Fruit fly (Drosophila melanogaster) whole organism, embryonic: ENCODE data around the gene tbrd-1.

ENCODE experiments used
- B-H2 ChIP-seq: fragments of 200-800 bp; sonication (Bioruptor generic); optimal IDR thresholded peaks from 2 replicates; lab custom pipeline; 2018; ENCODE audit warnings: missing biosample characterization, mild to moderate bottlenecking, missing genetic modification characterization
- CG10979 ChIP-seq: fragments of 200-800 bp; sonication (Bioruptor generic); optimal IDR thresholded peaks from 2 replicates; lab custom pipeline; 2018; ENCODE audit warnings: missing biosample characterization, mild to moderate bottlenecking, missing genetic modification characterization, moderate library complexity
- CG11398 ChIP-seq: fragments of 200-800 bp; sonication (Bioruptor generic); optimal IDR thresholded peaks from 2 replicates; lab custom pipeline; 2016; ENCODE audit warnings: missing biosample characterization, missing genetic modification characterization
- CG11723 ChIP-seq: fragments of 200-800 bp; sonication (Bioruptor generic); optimal IDR thresholded peaks from 2 replicates; lab custom pipeline; 2017; ENCODE audit warnings: missing biosample characterization, mild to moderate bottlenecking, missing genetic modification characterization
- CG12942 ChIP-seq: fragments of 200-800 bp; sonication (Bioruptor generic); optimal IDR thresholded peaks from 3 replicates; lab custom pipeline; 2016; ENCODE audit warnings: missing biosample characterization, missing genetic modification characterization
- CG13894 ChIP-seq: fragments of 200-800 bp; sonication (Bioruptor generic); optimal IDR thresholded peaks from 3 replicates; lab custom pipeline; 2018; ENCODE audit warnings: missing biosample characterization, mild to moderate bottlenecking, missing genetic modification characterization, moderate library complexity
- CG14441 ChIP-seq: fragments of 200-800 bp; sonication (Bioruptor generic); IDR thresholded peaks from 2 replicates; pipeline ENCODE4 v1.3.6; 2022; ENCODE audit warnings: missing biosample characterization, missing genetic modification characterization
- CG14860 ChIP-seq: fragments of 200-800 bp; sonication (Bioruptor generic); IDR thresholded peaks from 3 replicates; pipeline ENCODE4 v1.3.6; 2022; ENCODE audit warnings: missing biosample characterization, missing genetic modification characterization; ENCODE audit not compliant: partially characterized antibody
- CG14965 ChIP-seq: fragments of 200-800 bp; sonication (Bioruptor generic); optimal IDR thresholded peaks from 2 replicates; lab custom pipeline; 2016; ENCODE audit warnings: missing biosample characterization, missing genetic modification characterization, borderline replicate concordance
- CG1603 ChIP-seq: fragments of 200-800 bp; sonication (Bioruptor generic); optimal IDR thresholded peaks from 2 replicates; lab custom pipeline; 2019; ENCODE audit warnings: missing biosample characterization, mild to moderate bottlenecking, missing genetic modification characterization, moderate library complexity
- CG1647 ChIP-seq: fragments of 200-800 bp; sonication (Bioruptor generic); optimal IDR thresholded peaks from 3 replicates; lab custom pipeline; 2016; ENCODE audit warnings: missing biosample characterization, missing genetic modification characterization
- CG16863 ChIP-seq: fragments of 200-800 bp; sonication (Bioruptor generic); optimal IDR thresholded peaks from 3 replicates; lab custom pipeline; 2016; ENCODE audit warnings: missing biosample characterization, missing genetic modification characterization
- CG17802 ChIP-seq: fragments of 200-800 bp; sonication (Bioruptor generic); optimal IDR thresholded peaks from 2 replicates; lab custom pipeline; 2018; ENCODE audit warnings: missing biosample characterization, mild to moderate bottlenecking, missing genetic modification characterization, moderate library complexity
- CG18476 ChIP-seq: fragments of 200-800 bp; sonication (Bioruptor generic); optimal IDR thresholded peaks from 2 replicates; lab custom pipeline; 2016; ENCODE audit warnings: missing biosample characterization, mild to moderate bottlenecking, missing genetic modification characterization
- CG34376 ChIP-seq: fragments of 200-800 bp; sonication (Bioruptor generic); optimal IDR thresholded peaks from 2 replicates; lab custom pipeline; 2018; ENCODE audit warnings: missing biosample characterization, mild to moderate bottlenecking, missing genetic modification characterization
- CG3995 ChIP-seq: fragments of 200-800 bp; sonication (Bioruptor generic); optimal IDR thresholded peaks from 3 replicates; lab custom pipeline; 2016; ENCODE audit warnings: missing biosample characterization, missing genetic modification characterization
- CG6272 ChIP-seq: fragments of 200-800 bp; sonication (Bioruptor generic); IDR thresholded peaks from 2 replicates; pipeline ENCODE4 v1.3.6; 2022; ENCODE audit warnings: missing biosample characterization, missing genetic modification characterization
- CG6689 ChIP-seq: fragments of 200-800 bp; sonication (Bioruptor generic); IDR thresholded peaks from 2 replicates; pipeline ENCODE4 v1.3.6; 2022; ENCODE audit warnings: missing biosample characterization, missing genetic modification characterization
- CG8359 ChIP-seq: fragments of 200-800 bp; sonication (Bioruptor generic); optimal IDR thresholded peaks from 2 replicates; lab custom pipeline; 2017; ENCODE audit warnings: missing biosample characterization, mild to moderate bottlenecking, missing genetic modification characterization, borderline replicate concordance
- Deaf1 ChIP-seq: fragments of 200-800 bp; optimal IDR thresholded peaks from 3 replicates; lab custom pipeline; 2019; ENCODE audit warnings: missing biosample characterization, mild to moderate bottlenecking, missing genetic modification characterization, moderate library complexity
- Eip74EF ChIP-seq, 2 experiments: fragments of 200-800 bp in 1 of 2; fragments of >200 bp in 1 of 2; sonication (Bioruptor generic) in 1 of 2; optimal IDR thresholded peaks; 2 replicates each; lab custom pipeline; 2017 to 2019; ENCODE audit warnings: missing biosample characterization in 2 of 2, missing genetic modification characterization in 2 of 2, mild to moderate bottlenecking in 1 of 2, moderate library complexity in 1 of 2
- Gug ChIP-seq: fragments of 200-800 bp; sonication (Bioruptor generic); IDR thresholded peaks from 4 replicates; pipeline ENCODE4 v1.3.6; 2022; ENCODE audit warnings: missing biosample characterization, missing genetic modification characterization
- HLH4C ChIP-seq: fragments of 200-800 bp; sonication (Bioruptor generic); IDR thresholded peaks from 3 replicates; pipeline ENCODE4 v1.3.6; 2022; ENCODE audit warnings: missing biosample characterization, missing genetic modification characterization; ENCODE audit not compliant: partially characterized antibody
- HLHmδ ChIP-seq: fragments of 200-800 bp; sonication (Bioruptor generic); optimal IDR thresholded peaks from 2 replicates; lab custom pipeline; 2018; ENCODE audit warnings: missing biosample characterization, mild to moderate bottlenecking, missing genetic modification characterization, moderate library complexity
- Lhr ChIP-seq: fragments of 200-800 bp; sonication (Bioruptor generic); optimal IDR thresholded peaks from 3 replicates; lab custom pipeline; 2017; ENCODE audit warnings: mild to moderate bottlenecking, missing biosample characterization, missing genetic modification reagents, missing genetic modification characterization
- Myb ChIP-seq: fragments of 200-800 bp; sonication (Bioruptor generic); optimal IDR thresholded peaks from 2 replicates; lab custom pipeline; 2016; ENCODE audit warnings: missing biosample characterization, missing genetic modification characterization
- NFAT ChIP-seq: fragments of 200-800 bp; sonication (Bioruptor generic); IDR thresholded peaks from 2 replicates; pipeline ENCODE4 v1.3.6; 2022; ENCODE audit warnings: missing biosample characterization, missing genetic modification characterization
- NfI ChIP-seq: fragments of 200-800 bp; sonication (Bioruptor generic); optimal IDR thresholded peaks from 3 replicates; lab custom pipeline; 2018; ENCODE audit warnings: missing biosample characterization, mild to moderate bottlenecking, missing genetic modification characterization, moderate library complexity
- Scr ChIP-seq: fragments of 200-800 bp; sonication (Bioruptor generic); IDR thresholded peaks from 2 replicates; pipeline ENCODE4 v1.3.6; 2022; ENCODE audit warnings: missing biosample characterization, missing genetic modification characterization; ENCODE audit not compliant: partially characterized antibody
- Six4 ChIP-seq: fragments of 200-800 bp; sonication (Bioruptor generic); optimal IDR thresholded peaks from 2 replicates; lab custom pipeline; 2016; ENCODE audit warnings: missing biosample characterization, missing genetic modification characterization
- Sry-δ ChIP-seq: fragments of 200-800 bp; sonication (Bioruptor generic); optimal IDR thresholded peaks from 2 replicates; lab custom pipeline; 2016; ENCODE audit warnings: missing biosample characterization, missing genetic modification characterization
- ab ChIP-seq: fragments of 200-800 bp; sonication (Bioruptor generic); optimal IDR thresholded peaks from 2 replicates; lab custom pipeline; 2016; ENCODE audit warnings: missing biosample characterization, missing genetic modification characterization
- abd-A ChIP-seq: fragments of 200-800 bp; sonication (Bioruptor generic); optimal IDR thresholded peaks from 3 replicates; lab custom pipeline; 2019; ENCODE audit warnings: missing biosample characterization, mild to moderate bottlenecking, missing genetic modification characterization, moderate library complexity
- ash1 ChIP-seq: fragments of 200-800 bp; sonication (Bioruptor generic); optimal IDR thresholded peaks from 2 replicates; lab custom pipeline; 2018; ENCODE audit warnings: missing biosample characterization, mild to moderate bottlenecking, missing genetic modification characterization
- cg ChIP-seq: fragments of 200-800 bp; sonication (Bioruptor generic); optimal IDR thresholded peaks from 3 replicates; lab custom pipeline; 2019; ENCODE audit warnings: missing biosample characterization, mild to moderate bottlenecking, missing genetic modification characterization, moderate library complexity
- da ChIP-seq: fragments of 200-800 bp; sonication (Bioruptor generic); optimal IDR thresholded peaks from 2 replicates; lab custom pipeline; 2016; ENCODE audit warnings: missing biosample characterization, missing genetic modification characterization
- emc ChIP-seq: fragments of 200-800 bp; sonication (Bioruptor generic); optimal IDR thresholded peaks from 2 replicates; lab custom pipeline; 2016; ENCODE audit warnings: missing biosample characterization, missing genetic modification characterization
- esg ChIP-seq: fragments of 200-800 bp; sonication (Bioruptor generic); conservative IDR thresholded peaks from 2 replicates; pipeline ENCODE4 v1.3.6; 2022; ENCODE audit warnings: missing biosample characterization, missing genetic modification characterization
- jigr1 ChIP-seq: fragments of 200-800 bp; sonication (Bioruptor generic); IDR thresholded peaks from 3 replicates; pipeline ENCODE4 v1.3.6; 2022; ENCODE audit warnings: missing biosample characterization, missing genetic modification characterization
- kni ChIP-seq: fragments of 200-800 bp; sonication (Bioruptor generic); optimal IDR thresholded peaks from 3 replicates; lab custom pipeline; 2017; ENCODE audit warnings: mild to moderate bottlenecking, missing biosample characterization, missing genetic modification reagents, missing genetic modification characterization
- p53 ChIP-seq: fragments of 200-800 bp; sonication (Bioruptor generic); optimal IDR thresholded peaks from 2 replicates; lab custom pipeline; 2016; ENCODE audit warnings: missing biosample characterization, missing genetic modification characterization
- pum ChIP-seq: fragments of 200-800 bp; sonication (Bioruptor generic); optimal IDR thresholded peaks from 2 replicates; lab custom pipeline; 2016; ENCODE audit warnings: missing biosample characterization, missing genetic modification characterization
- pzg ChIP-seq: fragments of 200-800 bp; sonication (Bioruptor generic); optimal IDR thresholded peaks from 3 replicates; lab custom pipeline; 2018; ENCODE audit warnings: missing biosample characterization, mild to moderate bottlenecking, missing genetic modification characterization, moderate library complexity
- sd ChIP-seq: fragments of 200-800 bp; sonication (Bioruptor generic); optimal IDR thresholded peaks from 3 replicates; lab custom pipeline; 2018; ENCODE audit warnings: missing biosample characterization, mild to moderate bottlenecking, missing genetic modification characterization, moderate library complexity
- sr ChIP-seq: fragments of 200-800 bp; sonication (Bioruptor generic); IDR thresholded peaks from 3 replicates; pipeline ENCODE4 v1.3.6; 2022; ENCODE audit warnings: missing biosample characterization, missing genetic modification characterization
- stwl ChIP-seq: fragments of 200-800 bp; sonication (Bioruptor generic); optimal IDR thresholded peaks from 3 replicates; lab custom pipeline; 2018; ENCODE audit warnings: missing biosample characterization, mild to moderate bottlenecking, missing genetic modification characterization, moderate library complexity
- tin ChIP-seq: fragments of 200-800 bp; sonication (Bioruptor generic); optimal IDR thresholded peaks from 3 replicates; lab custom pipeline; 2016; ENCODE audit warnings: missing biosample characterization, missing genetic modification characterization
- unpg ChIP-seq: fragments of 200-800 bp; sonication (Bioruptor generic); optimal IDR thresholded peaks from 3 replicates; lab custom pipeline; 2018; ENCODE audit warnings: missing biosample characterization, mild to moderate bottlenecking, missing genetic modification characterization, moderate library complexity
- vnd ChIP-seq: fragments of 200-800 bp; sonication (Bioruptor generic); IDR thresholded peaks from 3 replicates; pipeline ENCODE4 v1.3.6; 2022; ENCODE audit warnings: missing biosample characterization, missing genetic modification characterization; ENCODE audit not compliant: partially characterized antibody
- yki ChIP-seq: fragments of >200 bp; optimal IDR thresholded peaks from 3 replicates; lab custom pipeline; 2018

tbrd-1 gene

dm6 chr3R:23909347-23909862 is 16.0 kb upstream of the tbrd-1 start (continued):
- TF ChIP-seq vnd (GFP tag; lab: Robert Waterston, UW) (no peak), NFAT (GFP tag; lab: Robert Waterston, UW) (no peak), Eip74EF (GFP tag; optimal IDR thresholded peaks at IDR 0.05; lab: Kevin White, UChicago) (peak in 1 of 2 experiments; percentile 49), CG8359 (GFP tag; lab: Kevin White, UChicago) (no peak), CG1647 (GFP tag; lab: Kevin White, UChicago) (no peak), pzg (GFP tag; lab: Kevin White, UChicago) (no peak), CG6272 (no peak), HLH4C (no peak), cg (GFP tag; lab: Kevin White, UChicago) (peak; percentile 22), CG13894 (tag; lab: Kevin White, UChicago) (no peak), NfI (peak; percentile 20), CG16863 (peak; percentile 24), CG17802 (tag; lab: Kevin White, UChicago) (no peak), B-H2 (GFP tag; lab: Kevin White, UChicago) (no peak), yki (lab: Kevin White, UChicago) (no peak), pum (GFP tag; lab: Kevin White, UChicago) (no peak), CG1603 (tag; lab: Kevin White, UChicago) (peak; percentile 29), CG3995 (GFP tag; lab: Kevin White, UChicago) (no peak), Six4 (GFP tag; lab: Kevin White, UChicago) (no peak), CG11723 (peak; percentile 39), Deaf1 (tag; lab: Kevin White, UChicago) (no peak), CG14441 (GFP tag; lab: Robert Waterston, UW) (peak; percentile 9; the same call in 1 of the 2 replicates), kni (GFP tag; lab: Kevin White, UChicago) (peak; percentile 15), emc (GFP tag; lab: Kevin White, UChicago) (no peak), CG12942 (GFP tag; lab: Kevin White, UChicago) (no peak), CG18476 (GFP tag; lab: Kevin White, UChicago) (no peak), da (GFP tag; lab: Kevin White, UChicago) (no peak), CG6689 (GFP tag; lab: Robert Waterston, UW) (no peak), HLHmδ (GFP tag; lab: Kevin White, UChicago) (no peak), esg (no peak), sr (GFP tag; lab: Robert Waterston, UW) (no peak), Myb (GFP tag; lab: Kevin White, UChicago) (no peak), Sry-δ (GFP tag; lab: Kevin White, UChicago) (no peak), jigr1 (GFP tag; lab: Robert Waterston, UW) (no peak), CG11398 (GFP tag; lab: Kevin White, UChicago) (peak; percentile 48), ab (GFP tag; lab: Kevin White, UChicago) (no peak), CG14965 (no peak), Lhr (GFP tag; lab: Kevin White, UChicago) (no peak), CG34376 (GFP tag; lab: Kevin White, UChicago) (no peak), stwl (tag; lab: Kevin White, UChicago) (no peak), Gug (no peak), sd (tag; lab: Kevin White, UChicago) (peak; percentile 72), abd-A (tag; lab: Kevin White, UChicago) (peak; percentile 45), Scr (GFP tag; lab: Robert Waterston, UW) (no peak), CG10979 (tag; lab: Kevin White, UChicago) (no peak), unpg (GFP tag; lab: Kevin White, UChicago) (peak; percentile 17), ash1 (GFP tag; lab: Kevin White, UChicago) (no peak), p53 (GFP tag; lab: Kevin White, UChicago) (no peak), CG14860 (GFP tag; lab: Robert Waterston, UW) (no peak), tin (GFP tag; lab: Kevin White, UChicago) (peak; percentile 1)
